Worm (Caenorhabditis elegans) whole organism, L4 larva: ENCODE data around the gene E02H9.7.

Experiments
- F49E8.2 ChIP-seq: sonication (generic microtip); optimal IDR thresholded peaks from 2 replicates; lab custom pipeline; 2016; ENCODE audit warnings: missing compliant biosample characterization, mild to moderate bottlenecking, missing genetic modification characterization, borderline replicate concordance
- ama-1 ChIP-seq: fragments of 150-350 bp; optimal IDR thresholded peaks from 2 replicates; lab custom pipeline; 2014; ENCODE audit warnings: inconsistent platforms, mixed read lengths
- dve-1 ChIP-seq: sonication (generic microtip); optimal IDR thresholded peaks from 2 replicates; lab custom pipeline; 2017; ENCODE audit warnings: antibody characterized with exemption, mild to moderate bottlenecking, missing genetic modification characterization, missing compliant biosample characterization; ENCODE audit not compliant: insufficient read depth
- egl-27 ChIP-seq: sonication (generic microtip); optimal IDR thresholded peaks from 3 replicates; lab custom pipeline; 2017; ENCODE audit warnings: missing biosample characterization, missing genetic modification reagents, missing genetic modification characterization
- lim-7 ChIP-seq: fragments of 200-800 bp; sonication (Bioruptor generic); IDR thresholded peaks from 2 replicates; pipeline ENCODE4 v1.3.6; 2022; ENCODE audit warnings: missing genetic modification characterization, missing compliant biosample characterization
- lin-38 ChIP-seq: fragments of 200-800 bp; sonication (Bioruptor generic); IDR thresholded peaks from 2 replicates; pipeline ENCODE4 v1.3.6; 2022; ENCODE audit warnings: missing genetic modification reagents, missing genetic modification characterization, missing compliant biosample characterization
- madf-9 ChIP-seq: fragments of 200-800 bp; sonication (Bioruptor generic); conservative IDR thresholded peaks from 2 replicates; pipeline ENCODE4 v1.3.6; 2022; ENCODE audit warnings: missing genetic modification reagents, missing genetic modification characterization, missing compliant biosample characterization
- mdt-29 ChIP-seq: fragments of 200-800 bp; sonication (Bioruptor generic); IDR thresholded peaks from 2 replicates; pipeline ENCODE4 v1.3.6; 2022; ENCODE audit warnings: missing genetic modification reagents, missing genetic modification characterization, missing compliant biosample characterization
- nhr-11 ChIP-seq: fragments of 150-350 bp; optimal IDR thresholded peaks from 2 replicates; lab custom pipeline; 2014; ENCODE audit warnings: missing biosample characterization, missing genetic modification characterization
- ztf-11 ChIP-seq: fragments of 150-350 bp; optimal IDR thresholded peaks from 2 replicates; lab custom pipeline; 2014; ENCODE audit warnings: missing biosample characterization, missing genetic modification characterization

- no peak for TF ChIP-seq ztf-11 (tag; lab: Kevin White, UChicago)
- no peak for TF ChIP-seq dve-1
- no peak for TF ChIP-seq mdt-29
- TF ChIP-seq F49E8.2 (tag; lab: Kevin White, UChicago), result no peak
- no peak for TF ChIP-seq madf-9
- no peak for TF ChIP-seq lim-7 (GFP tag; lab: Robert Waterston, UW)
- no peak for TF ChIP-seq lin-38
- no peak for TF ChIP-seq nhr-11
- TF ChIP-seq egl-27 (tag; lab: Kevin White, UChicago), result no peak
- TF ChIP-seq ama-1 (lab: Kevin White, UChicago), result no peak
Observed at ce11 chrIII:2418981-2419380, 26.5 kb downstream of the E02H9.7 start.
